Worm (Caenorhabditis elegans): ENCODE measurements around the gene F49E8.6.

DNA sequence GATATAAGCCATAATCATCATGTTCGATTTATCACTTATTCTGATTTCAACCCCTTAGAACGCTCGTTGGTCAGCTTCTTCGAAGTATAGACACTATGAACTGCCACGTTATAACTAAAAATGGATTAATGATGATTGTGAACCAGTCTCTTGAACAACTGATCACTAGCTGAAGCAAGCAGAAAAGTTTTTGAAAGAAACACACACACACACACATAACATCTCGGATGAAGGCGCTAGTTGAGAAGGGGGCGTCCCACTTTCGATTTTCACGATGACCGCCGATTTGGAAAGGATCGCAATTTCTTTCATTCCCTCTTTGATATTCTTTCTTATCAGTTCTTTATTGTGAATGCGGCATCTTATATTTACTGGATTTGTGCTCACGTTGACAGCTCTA, 14.1 kb upstream of the F49E8.6 start, which contains the start of gene clec-180:
- no peak for TF ChIP-seq him-1 (tag; optimal IDR thresholded peaks at IDR 0.05)
- no peak for TF ChIP-seq dao-5 (tag; optimal IDR thresholded peaks at IDR 0.05)

Data from whole organism, L4/young adult.